Fruit fly (Drosophila melanogaster): ENCODE results near the gene Npc2h.

Npc2h gene

dm6 chr3R:30761140-30761539 is 15.1 kb upstream of the Npc2h start (continued):
- no peak for TF ChIP-seq Dref (GFP tag; IDR thresholded peaks at IDR 0.05)
- TF ChIP-seq CG9437 (GFP tag; optimal IDR thresholded peaks at IDR 0.05): no peak
- TF ChIP-seq lilli (GFP tag; optimal IDR thresholded peaks at IDR 0.05): peak; percentile 33
- TF ChIP-seq CkIIα-i1 (GFP tag; IDR thresholded peaks at IDR 0.05): no peak
- no peak for TF ChIP-seq vfl (GFP tag; optimal IDR thresholded peaks at IDR 0.05)
- TF ChIP-seq CG18619 (GFP tag; optimal IDR thresholded peaks at IDR 0.05): no peak
- TF ChIP-seq CG4820 (GFP tag; optimal IDR thresholded peaks at IDR 0.05): peak; percentile 40
- no peak for TF ChIP-seq TFAM (GFP tag; optimal IDR thresholded peaks at IDR 0.05)
- TF ChIP-seq CG3281 (GFP tag; optimal IDR thresholded peaks at IDR 0.05): no peak
- TF ChIP-seq CG2199 (GFP tag; IDR thresholded peaks at IDR 0.05): no peak
- TF ChIP-seq CrebB (tag; optimal IDR thresholded peaks at IDR 0.05): no peak
- TF ChIP-seq Abd-B (GFP tag; optimal IDR thresholded peaks at IDR 0.05): no peak
- TF ChIP-seq corto (GFP tag; optimal IDR thresholded peaks at IDR 0.05): peak; percentile 23
- TF ChIP-seq cad (GFP tag; optimal IDR thresholded peaks at IDR 0.05): no peak
- no peak for TF ChIP-seq CG10147 (GFP tag; optimal IDR thresholded peaks at IDR 0.05)
- TF ChIP-seq Hey (tag; optimal IDR thresholded peaks at IDR 0.05): no peak
- peak; percentile 23 for TF ChIP-seq CG5180 (GFP tag; optimal IDR thresholded peaks at IDR 0.05)
- peak; percentile 22 for TF ChIP-seq CG6683 (GFP tag; optimal IDR thresholded peaks at IDR 0.05)
- TF ChIP-seq CG32772 (GFP tag; IDR thresholded peaks at IDR 0.05): peak; percentile 52
- TF ChIP-seq Mes4 (GFP tag; optimal IDR thresholded peaks at IDR 0.05): peak; percentile 12
- no peak for TF ChIP-seq CG2875 (GFP tag; optimal IDR thresholded peaks at IDR 0.05)
- peak; percentile 63 for TF ChIP-seq nmo (GFP tag; optimal IDR thresholded peaks at IDR 0.05)
- TF ChIP-seq CG2120 (GFP tag; optimal IDR thresholded peaks at IDR 0.05): peak; percentile 9
- TF ChIP-seq CG10543 (GFP tag; optimal IDR thresholded peaks at IDR 0.05): no peak
- peak; percentile 22; the same call in 1 of the 2 replicates for TF ChIP-seq Awh (GFP tag; IDR thresholded peaks at IDR 0.05)
- no peak for TF ChIP-seq CG15011 (GFP tag; optimal IDR thresholded peaks at IDR 0.05)
- no peak for TF ChIP-seq trh (GFP tag; optimal IDR thresholded peaks at IDR 0.05)
- TF ChIP-seq Ssrp (tag; optimal IDR thresholded peaks at IDR 0.05): peak; percentile 45
- TF ChIP-seq CG15269 (tag; optimal IDR thresholded peaks at IDR 0.05): peak; percentile 24
- no peak for TF ChIP-seq CG34376 (GFP tag; optimal IDR thresholded peaks at IDR 0.05)
- peak; percentile 62; the same call in 2 of the 3 replicates for TF ChIP-seq croc (GFP tag; conservative IDR thresholded peaks at IDR 0.05)
- peak; percentile 70 for TF ChIP-seq CG4424 (GFP tag; optimal IDR thresholded peaks at IDR 0.05)
- TF ChIP-seq ara (GFP tag; IDR thresholded peaks at IDR 0.05): peak; percentile 66
- peak; percentile 17 for TF ChIP-seq slp2 (GFP tag; optimal IDR thresholded peaks at IDR 0.05)
- TF ChIP-seq fd96Cb (tag; optimal IDR thresholded peaks at IDR 0.05): peak; percentile 58
- TF ChIP-seq MESR4 (GFP tag; optimal IDR thresholded peaks at IDR 0.05): no peak
- TF ChIP-seq GATAe (GFP tag; conservative IDR thresholded peaks at IDR 0.05): no peak
- TF ChIP-seq CG6654 (GFP tag; optimal IDR thresholded peaks at IDR 0.05): peak; percentile 20
- TF ChIP-seq mam (GFP tag; optimal IDR thresholded peaks at IDR 0.05): peak; percentile 34
- TF ChIP-seq Taf1 (GFP tag; IDR thresholded peaks at IDR 0.05): no peak
- peak; percentile 69 for TF ChIP-seq Blimp-1 (GFP tag; optimal IDR thresholded peaks at IDR 0.05)
- peak; percentile 77 for TF ChIP-seq row (GFP tag; IDR thresholded peaks at IDR 0.05)
- TF ChIP-seq CG8944 (GFP tag; optimal IDR thresholded peaks at IDR 0.05): no peak
- TF ChIP-seq chm (GFP tag; IDR thresholded peaks at IDR 0.05): no peak
- TF ChIP-seq CG6813 (GFP tag; optimal IDR thresholded peaks at IDR 0.05): peak; percentile 52
- peak; percentile 29 for TF ChIP-seq bcd (GFP tag; optimal IDR thresholded peaks at IDR 0.05)
- peak; percentile 14 for TF ChIP-seq Lhr (GFP tag; optimal IDR thresholded peaks at IDR 0.05)
- no peak for TF ChIP-seq salm (tag; optimal IDR thresholded peaks at IDR 0.05)
- no peak for TF ChIP-seq ase (GFP tag; IDR thresholded peaks at IDR 0.05)
- no peak for TF ChIP-seq gro (GFP tag; optimal IDR thresholded peaks at IDR 0.05)
- TF ChIP-seq vnd (GFP tag; IDR thresholded peaks at IDR 0.05; ENCODE audit: partially characterized antibody): no peak

Measured in whole organism, embryonic.